Worm (Caenorhabditis elegans) whole organism, late embryonic: ENCODE results near the gene daf-11.
A peak's percentile ranks its signal among the peaks of the same experiment; 100 is the strongest.

Experiments
- ceh-14 ChIP-seq: sonication (generic microtip); optimal IDR thresholded peaks from 2 replicates; lab custom pipeline; 2016; ENCODE audit warnings: missing genotype, missing genetic modification characterization, missing compliant biosample characterization
- ceh-19 ChIP-seq: fragments of 200-800 bp; sonication (Bioruptor generic); optimal IDR thresholded peaks from 2 replicates; lab custom pipeline; 2018; ENCODE audit warnings: mild to moderate bottlenecking, missing genetic modification characterization, missing compliant biosample characterization
- ceh-2 ChIP-seq: sonication (generic microtip); optimal IDR thresholded peaks from 2 replicates; lab custom pipeline; 2016; ENCODE audit warnings: missing genotype, missing genetic modification characterization, missing compliant biosample characterization
- ceh-22 ChIP-seq: sonication (generic microtip); optimal IDR thresholded peaks from 2 replicates; lab custom pipeline; 2017; ENCODE audit warnings: missing biosample characterization, missing genetic modification characterization
- ceh-9 ChIP-seq: sonication (generic microtip); optimal IDR thresholded peaks from 2 replicates; lab custom pipeline; 2016; ENCODE audit warnings: mild to moderate bottlenecking, missing genetic modification characterization, inconsistent platforms, missing compliant biosample characterization
- dve-1 ChIP-seq: sonication (generic microtip); optimal IDR thresholded peaks from 2 replicates; lab custom pipeline; 2017; ENCODE audit warnings: antibody characterized with exemption, mild to moderate bottlenecking, missing genetic modification characterization, missing compliant biosample characterization
- hlh-13 ChIP-seq: fragments of 200-800 bp; sonication (Bioruptor generic); optimal IDR thresholded peaks from 2 replicates; lab custom pipeline; 2018; ENCODE audit warnings: mild to moderate bottlenecking, missing genetic modification characterization, missing compliant biosample characterization
- nhr-232 ChIP-seq: sonication (generic microtip); optimal IDR thresholded peaks from 2 replicates; lab custom pipeline; 2016; ENCODE audit warnings: missing genetic modification characterization, missing compliant biosample characterization
- odd-2 ChIP-seq: sonication (generic microtip); optimal IDR thresholded peaks from 2 replicates; lab custom pipeline; 2017; ENCODE audit warnings: antibody characterized with exemption, mild to moderate bottlenecking, missing genetic modification characterization, missing compliant biosample characterization
- pat-9 ChIP-seq: fragments of 200-800 bp; sonication (Bioruptor generic); optimal IDR thresholded peaks from 2 replicates; lab custom pipeline; 2018; ENCODE audit warnings: mild to moderate bottlenecking, missing genetic modification characterization, moderate library complexity, missing compliant biosample characterization
- pax-1 ChIP-seq: fragments of 150-350 bp; optimal IDR thresholded peaks from 2 replicates; lab custom pipeline; 2014; ENCODE audit warnings: missing biosample characterization, missing genetic modification characterization
- pqm-1 ChIP-seq: sonication (generic microtip); optimal IDR thresholded peaks from 2 replicates; lab custom pipeline; 2016; ENCODE audit warnings: missing genetic modification characterization, missing compliant biosample characterization
- sox-2 ChIP-seq: fragments of 200-800 bp; sonication (Bioruptor generic); IDR thresholded peaks from 2 replicates; pipeline ENCODE4 v1.3.6; 2022; ENCODE audit warnings: missing genetic modification reagents, missing genetic modification characterization, missing compliant biosample characterization
- ztf-16 ChIP-seq: sonication (generic microtip); optimal IDR thresholded peaks from 2 replicates; lab custom pipeline; 2017; ENCODE audit warnings: missing genetic modification characterization, missing compliant biosample characterization

Gene daf-11

ce11 chrV:11673746-11674365 is 52.0 kb downstream of the daf-11 start (continued):
- TF ChIP-seq odd-2 (tag; lab: Kevin White, UChicago) = no peak
- TF ChIP-seq hlh-13 (GFP tag; lab: Kevin White, UChicago) = no peak
- TF ChIP-seq pqm-1 (tag; lab: Kevin White, UChicago) = no peak
- no peak for TF ChIP-seq dve-1 (tag; lab: Kevin White, UChicago)
- no peak for TF ChIP-seq ceh-14
- peak; percentile 9; the same call in 1 of the 2 replicates for TF ChIP-seq sox-2
- TF ChIP-seq ceh-22 (tag; lab: Kevin White, UChicago) = no peak
- TF ChIP-seq ceh-2 (tag; lab: Kevin White, UChicago) = no peak
- TF ChIP-seq pax-1 (tag; lab: Kevin White, UChicago) = peak; percentile 27
- no peak for TF ChIP-seq ceh-19
- TF ChIP-seq pat-9 (tag; lab: Kevin White, UChicago) = no peak

DNA sequence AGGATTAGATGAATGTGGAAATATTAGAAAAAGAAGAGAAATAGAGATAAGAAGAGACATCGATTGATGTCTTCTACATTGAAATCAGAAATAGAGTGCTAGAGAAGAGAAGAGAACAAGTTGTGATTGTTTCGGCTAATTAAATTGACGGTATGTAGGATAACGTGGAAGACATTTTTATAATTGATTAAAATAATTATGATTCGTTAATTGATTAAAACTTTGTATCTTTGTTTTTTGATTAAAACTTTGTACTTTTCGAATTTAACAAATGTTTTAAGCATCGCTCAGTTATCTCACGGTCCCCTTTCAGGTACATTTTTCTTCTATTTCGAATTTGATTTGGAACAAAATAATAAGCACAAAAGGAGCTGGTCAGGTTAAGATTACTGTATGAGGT is 53.4 kb downstream of the daf-11 start, which contains the start of gene lgc-44:
TSS of gene lgc-44 (minus strand) at position 101 of the 400 bp plus-strand sequence.
- TF ChIP-seq ceh-9 (no peak), nhr-232 (tag; lab: Kevin White, UChicago) (no peak), ztf-16 (tag; lab: Kevin White, UChicago) (no peak)
